Fruit fly (Drosophila melanogaster) whole organism, embryonic: ENCODE data around the gene Fer3HCH.
A peak's percentile ranks its signal among the peaks of the same experiment; 100 is the strongest.

Experiments
- C15 ChIP-seq: fragments of 200-800 bp; sonication (Bioruptor generic); IDR thresholded peaks from 3 replicates; pipeline ENCODE4 v1.3.6; 2022; ENCODE audit warnings: missing biosample characterization, missing genetic modification characterization
- CG10543 ChIP-seq: fragments of 200-800 bp; sonication (Bioruptor generic); optimal IDR thresholded peaks from 3 replicates; lab custom pipeline; 2017; ENCODE audit warnings: missing biosample characterization, mild to moderate bottlenecking, missing genetic modification characterization, moderate library complexity
- CG13424 ChIP-seq: fragments of 200-800 bp; sonication (Bioruptor generic); optimal IDR thresholded peaks from 2 replicates; lab custom pipeline; 2019; ENCODE audit warnings: missing biosample characterization, mild to moderate bottlenecking, missing genetic modification characterization, moderate library complexity
- CG14014 ChIP-seq: fragments of 200-800 bp; sonication (Bioruptor generic); IDR thresholded peaks from 2 replicates; pipeline ENCODE4 v1.3.6; 2022; ENCODE audit warnings: missing biosample characterization, missing genetic modification characterization
- CG14050 ChIP-seq: fragments of 200-800 bp; sonication (Bioruptor generic); IDR thresholded peaks from 3 replicates; pipeline ENCODE4 v1.3.6; 2022; ENCODE audit warnings: missing biosample characterization, missing genetic modification characterization
- CG15269 ChIP-seq: fragments of 200-800 bp; sonication (Bioruptor generic); optimal IDR thresholded peaks from 2 replicates; lab custom pipeline; 2018; ENCODE audit warnings: missing biosample characterization, mild to moderate bottlenecking, missing genetic modification characterization, moderate library complexity
- CG15514 ChIP-seq: fragments of 200-800 bp; sonication (Bioruptor generic); optimal IDR thresholded peaks from 3 replicates; lab custom pipeline; 2017; ENCODE audit warnings: missing biosample characterization, missing genetic modification characterization, mild to moderate bottlenecking, moderate library complexity, missing genetic modification reagents
- CG1647 ChIP-seq: fragments of 200-800 bp; sonication (Bioruptor generic); optimal IDR thresholded peaks from 3 replicates; lab custom pipeline; 2016; ENCODE audit warnings: missing biosample characterization, missing genetic modification characterization
- CG16815 ChIP-seq: fragments of 200-800 bp; sonication (Bioruptor generic); optimal IDR thresholded peaks from 3 replicates; lab custom pipeline; 2017; ENCODE audit warnings: missing biosample characterization, mild to moderate bottlenecking, missing genetic modification characterization
- CG31365 ChIP-seq: fragments of 200-800 bp; sonication (Bioruptor generic); optimal IDR thresholded peaks from 2 replicates; lab custom pipeline; 2018; ENCODE audit warnings: missing biosample characterization, mild to moderate bottlenecking, missing genetic modification characterization
- CG31441 ChIP-seq: fragments of 200-800 bp; sonication (Bioruptor generic); IDR thresholded peaks from 2 replicates; pipeline ENCODE4 v1.3.6; 2022; ENCODE audit warnings: missing biosample characterization, missing genetic modification characterization
- CG3281 ChIP-seq: fragments of 200-800 bp; sonication (Bioruptor generic); optimal IDR thresholded peaks from 3 replicates; lab custom pipeline; 2017; ENCODE audit warnings: missing biosample characterization, mild to moderate bottlenecking, missing genetic modification characterization
- CG3995 ChIP-seq: fragments of 200-800 bp; sonication (Bioruptor generic); optimal IDR thresholded peaks from 3 replicates; lab custom pipeline; 2016; ENCODE audit warnings: missing biosample characterization, missing genetic modification characterization
- CG4404 ChIP-seq: fragments of 200-800 bp; sonication (Bioruptor generic); IDR thresholded peaks from 2 replicates; pipeline ENCODE4 v1.3.6; 2022; ENCODE audit warnings: missing biosample characterization, missing genetic modification characterization
- CG4424 ChIP-seq: fragments of 200-800 bp; sonication (Bioruptor generic); optimal IDR thresholded peaks from 3 replicates; lab custom pipeline; 2016; ENCODE audit warnings: missing biosample characterization, missing genetic modification characterization
- CG4707 ChIP-seq: fragments of 200-800 bp; sonication (Bioruptor generic); optimal IDR thresholded peaks from 2 replicates; lab custom pipeline; 2018; ENCODE audit warnings: missing biosample characterization, mild to moderate bottlenecking, missing genetic modification characterization, moderate library complexity
- CG4854 ChIP-seq: fragments of 200-800 bp; sonication (Bioruptor generic); optimal IDR thresholded peaks from 2 replicates; lab custom pipeline; 2016; ENCODE audit warnings: missing biosample characterization, missing genetic modification characterization, inconsistent platforms
- CG6689 ChIP-seq: fragments of 200-800 bp; sonication (Bioruptor generic); IDR thresholded peaks from 2 replicates; pipeline ENCODE4 v1.3.6; 2022; ENCODE audit warnings: missing biosample characterization, missing genetic modification characterization
- CG9817 ChIP-seq: fragments of 200-800 bp; sonication (Bioruptor generic); optimal IDR thresholded peaks from 2 replicates; lab custom pipeline; 2018; ENCODE audit warnings: missing biosample characterization, mild to moderate bottlenecking, missing genetic modification characterization, moderate library complexity
- D19B ChIP-seq: fragments of 200-800 bp; sonication (Bioruptor generic); optimal IDR thresholded peaks from 2 replicates; lab custom pipeline; 2017; ENCODE audit warnings: missing biosample characterization, mild to moderate bottlenecking, missing genetic modification characterization
- Deaf1 ChIP-seq: fragments of 200-800 bp; optimal IDR thresholded peaks from 3 replicates; lab custom pipeline; 2019; ENCODE audit warnings: missing biosample characterization, mild to moderate bottlenecking, missing genetic modification characterization, moderate library complexity
- Elba2 ChIP-seq: fragments of 200-800 bp; sonication (Bioruptor generic); optimal IDR thresholded peaks from 3 replicates; lab custom pipeline; 2016; ENCODE audit warnings: missing biosample characterization, missing genetic modification characterization
- Hmx ChIP-seq: fragments of 200-800 bp; sonication (Bioruptor generic); optimal IDR thresholded peaks from 2 replicates; lab custom pipeline; 2016; ENCODE audit warnings: missing biosample characterization, missing genetic modification characterization
- Hr51 ChIP-seq, 2 experiments: fragments of 200-800 bp; sonication (Bioruptor generic); optimal IDR thresholded peaks; 2 replicates in 1 of 2; 3 replicates in 1 of 2; lab custom pipeline; 2016 to 2018; ENCODE audit warnings: missing biosample characterization in 2 of 2, missing genetic modification characterization in 2 of 2, mild to moderate bottlenecking in 1 of 2, moderate library complexity in 1 of 2
- Hsf ChIP-seq: fragments of 200-800 bp; sonication (Bioruptor generic); optimal IDR thresholded peaks from 3 replicates; lab custom pipeline; 2016; ENCODE audit warnings: missing biosample characterization, missing genetic modification characterization
- Max ChIP-seq: fragments of 200-800 bp; sonication (Bioruptor generic); optimal IDR thresholded peaks from 2 replicates; lab custom pipeline; 2016; ENCODE audit warnings: missing biosample characterization, mild to moderate bottlenecking, missing genetic modification characterization
- NfI ChIP-seq: fragments of 200-800 bp; sonication (Bioruptor generic); optimal IDR thresholded peaks from 3 replicates; lab custom pipeline; 2018; ENCODE audit warnings: missing biosample characterization, mild to moderate bottlenecking, missing genetic modification characterization, moderate library complexity
- Side ChIP-seq: fragments of 200-800 bp; sonication (Bioruptor generic); optimal IDR thresholded peaks from 2 replicates; lab custom pipeline; 2016; ENCODE audit warnings: missing biosample characterization, missing genetic modification characterization
- chif ChIP-seq, 2 experiments: fragments of 200-800 bp; sonication (Bioruptor generic); optimal IDR thresholded peaks; 3 replicates each; lab custom pipeline; 2016; ENCODE audit warnings: missing biosample characterization in 2 of 2, missing genetic modification characterization in 2 of 2
- en ChIP-seq: fragments of 200-800 bp; sonication (Bioruptor generic); optimal IDR thresholded peaks from 2 replicates; lab custom pipeline; 2016; ENCODE audit warnings: missing biosample characterization, missing genetic modification characterization
- fd64A ChIP-seq: fragments of 200-800 bp; sonication (Bioruptor generic); optimal IDR thresholded peaks from 3 replicates; lab custom pipeline; 2018; ENCODE audit warnings: missing biosample characterization, mild to moderate bottlenecking, missing genetic modification characterization
- fru ChIP-seq: fragments of >200 bp; optimal IDR thresholded peaks from 2 replicates; lab custom pipeline; 2017
- grn ChIP-seq: fragments of 200-800 bp; sonication (Bioruptor generic); optimal IDR thresholded peaks from 3 replicates; lab custom pipeline; 2017; ENCODE audit warnings: missing biosample characterization, missing genetic modification characterization
- gt ChIP-seq: fragments of 200-800 bp; sonication (Bioruptor generic); IDR thresholded peaks from 2 replicates; pipeline ENCODE4 v1.3.6; 2022; ENCODE audit warnings: missing biosample characterization, missing genetic modification characterization
- h ChIP-seq: fragments of >200 bp; optimal IDR thresholded peaks from 2 replicates; lab custom pipeline; 2017
- hb ChIP-seq: fragments of 200-800 bp; sonication (Bioruptor generic); IDR thresholded peaks from 3 replicates; pipeline ENCODE4 v1.3.6; 2022; ENCODE audit warnings: missing biosample characterization, missing genetic modification characterization; ENCODE audit not compliant: partially characterized antibody
- mirr ChIP-seq: fragments of 200-800 bp; sonication (Bioruptor generic); optimal IDR thresholded peaks from 3 replicates; lab custom pipeline; 2018; ENCODE audit warnings: missing biosample characterization, mild to moderate bottlenecking, missing genetic modification characterization
- odd ChIP-seq: fragments of 200-800 bp; sonication (Bioruptor generic); optimal IDR thresholded peaks from 2 replicates; lab custom pipeline; 2017; ENCODE audit warnings: missing biosample characterization, mild to moderate bottlenecking, missing genetic modification characterization
- org-1 ChIP-seq: fragments of 200-800 bp; sonication (Bioruptor generic); optimal IDR thresholded peaks from 2 replicates; lab custom pipeline; 2017; ENCODE audit warnings: missing biosample characterization, missing genetic modification characterization
- pan ChIP-seq, 4 experiments: fragments of >200 bp in 3 of 4; fragments of 200-800 bp in 1 of 4; sonication (Bioruptor generic) in 1 of 4; optimal IDR thresholded peaks in 3 of 4; IDR thresholded peaks in 1 of 4; 2 replicates each; pipeline versions ENCODE4 v1.3.6 to Lab custom; 2017 to 2022; ENCODE audit warnings: missing biosample characterization in 2 of 4, missing genetic modification characterization in 2 of 4, mixed read lengths in 1 of 4
- pita ChIP-seq: fragments of 200-800 bp; sonication (Bioruptor generic); optimal IDR thresholded peaks from 2 replicates; lab custom pipeline; 2017; ENCODE audit warnings: missing biosample characterization, mild to moderate bottlenecking, missing genetic modification characterization
- salm ChIP-seq: fragments of 200-800 bp; sonication (Bioruptor generic); optimal IDR thresholded peaks from 2 replicates; lab custom pipeline; 2018; ENCODE audit warnings: missing biosample characterization, mild to moderate bottlenecking, missing genetic modification characterization
- scrt ChIP-seq: fragments of 200-800 bp; sonication (Bioruptor generic); optimal IDR thresholded peaks from 2 replicates; lab custom pipeline; 2018; ENCODE audit warnings: missing biosample characterization, mild to moderate bottlenecking, missing genetic modification characterization, moderate library complexity
- slp2 ChIP-seq: fragments of 200-800 bp; sonication (Bioruptor generic); optimal IDR thresholded peaks from 2 replicates; lab custom pipeline; 2016; ENCODE audit warnings: missing biosample characterization, missing genetic modification characterization
- tgo ChIP-seq: fragments of 200-800 bp; sonication (Bioruptor generic); IDR thresholded peaks from 3 replicates; pipeline ENCODE4 v1.3.6; 2022; ENCODE audit warnings: missing biosample characterization, missing genetic modification characterization
- tll ChIP-seq, 2 experiments: fragments of 200-800 bp in 1 of 2; fragments of >200 bp in 1 of 2; sonication (Bioruptor generic) in 1 of 2; optimal IDR thresholded peaks; 2 replicates each; lab custom pipeline; 2017 to 2019; ENCODE audit warnings: missing biosample characterization in 2 of 2, missing genetic modification characterization in 2 of 2, mild to moderate bottlenecking in 1 of 2, moderate library complexity in 1 of 2
- tna ChIP-seq: fragments of 200-800 bp; sonication (Bioruptor generic); IDR thresholded peaks from 2 replicates; pipeline ENCODE4 v1.3.6; 2022; ENCODE audit warnings: missing biosample characterization, missing genetic modification characterization; ENCODE audit not compliant: partially characterized antibody
- wek ChIP-seq: fragments of 200-800 bp; sonication (Bioruptor generic); optimal IDR thresholded peaks from 3 replicates; lab custom pipeline; 2018; ENCODE audit warnings: missing biosample characterization, mild to moderate bottlenecking, missing genetic modification characterization, moderate library complexity
- z ChIP-seq: fragments of 200-800 bp; sonication (Bioruptor generic); IDR thresholded peaks from 3 replicates; pipeline ENCODE4 v1.3.6; 2022; ENCODE audit warnings: missing biosample characterization, missing genetic modification characterization

Fer3HCH gene

dm6 chrX:13088025-13088805 lies 19.8 kb downstream of the Fer3HCH start (continued):
- TF ChIP-seq D19B (peak; percentile 30), CG14014 (peak; percentile 14; the same call in 1 of the 2 replicates), fd64A (GFP tag; lab: Kevin White, UChicago) (peak; percentile 58), hb (GFP tag; lab: Robert Waterston, UW) (no peak), scrt (GFP tag; lab: Kevin White, UChicago) (no peak), CG4854 (GFP tag; lab: Kevin White, UChicago) (no peak), NfI (GFP tag; lab: Kevin White, UChicago) (peak; percentile 54), tgo (GFP tag; lab: Robert Waterston, UW) (no peak), CG3281 (GFP tag; lab: Kevin White, UChicago) (peak; percentile 31), CG6689 (GFP tag; lab: Robert Waterston, UW) (peak; percentile 37; the same call in 1 of the 2 replicates), CG31365 (peak; percentile 20), z (no peak), grn (GFP tag; lab: Kevin White, UChicago) (peak; percentile 81), mirr (peak; percentile 17), tll (GFP tag; optimal IDR thresholded peaks at IDR 0.05; lab: Kevin White, UChicago) (no peak), CG1647 (GFP tag; lab: Kevin White, UChicago) (no peak), CG15269 (tag; lab: Kevin White, UChicago) (peak; percentile 57), Hmx (GFP tag; lab: Kevin White, UChicago) (no peak), Max (GFP tag; lab: Kevin White, UChicago) (no peak), chif (GFP tag; optimal IDR thresholded peaks at IDR 0.05; lab: Kevin White, UChicago) (no peak), h (lab: Kevin White, UChicago) (no peak), fru (lab: Kevin White, UChicago) (no peak), CG14050 (no peak), Side (GFP tag; lab: Kevin White, UChicago) (no peak), CG13424 (peak; percentile 2), CG4424 (peak; percentile 25), Elba2 (GFP tag; lab: Kevin White, UChicago) (no peak), C15 (GFP tag; lab: Robert Waterston, UW) (no peak), CG4707 (peak; percentile 24), CG16815 (GFP tag; lab: Kevin White, UChicago) (no peak), slp2 (GFP tag; lab: Kevin White, UChicago) (no peak), org-1 (GFP tag; lab: Kevin White, UChicago) (peak; percentile 31), CG4404 (GFP tag; lab: Robert Waterston, UW) (no peak), Deaf1 (tag; lab: Kevin White, UChicago) (peak; percentile 3), wek (GFP tag; lab: Kevin White, UChicago) (peak; percentile 56), odd (peak; percentile 6), CG10543 (GFP tag; lab: Kevin White, UChicago) (peak; percentile 12), en (no peak), pita (GFP tag; lab: Kevin White, UChicago) (no peak), CG15514 (no peak), gt (no peak), pan (optimal IDR thresholded peaks at IDR 0.05; lab: Kevin White, UChicago) (no peak), pan (GFP tag; optimal IDR thresholded peaks at IDR 0.05 in 1 of 2, IDR thresholded peaks at IDR 0.05 in 1 of 2) (peak in 1 of 2 experiments; percentile 6), CG31441 (GFP tag; lab: Robert Waterston, UW) (no peak; the same call in 1 of the 2 replicates), CG9817 (tag; lab: Kevin White, UChicago) (peak; percentile 36), salm (no peak), tna (GFP tag; lab: Robert Waterston, UW) (no peak), Hr51 (GFP tag; optimal IDR thresholded peaks at IDR 0.05; lab: Kevin White, UChicago) (peak in 1 of 2 experiments; percentile 44), Hsf (GFP tag; lab: Kevin White, UChicago) (peak; percentile 30), CG3995 (no peak)
